Worm (Caenorhabditis elegans) whole organism, young adult: ENCODE data around the gene fbxa-26.
A peak's percentile ranks its signal among the peaks of the same experiment; 100 is the strongest.
"Not testable (repeated sequence)": the region's sequence is repeated elsewhere in the genome, so short reads cannot be mapped to it uniquely, and the experiment has no call there.

Source experiments
- B0336.3 ChIP-seq: fragments of 200-800 bp; sonication (Bioruptor generic); IDR thresholded peaks from 2 replicates; pipeline ENCODE4 v1.3.6; 2022; ENCODE audit warnings: missing genetic modification characterization, missing compliant biosample characterization
- F39B2.1 ChIP-seq: fragments of 200-800 bp; sonication (Bioruptor generic); IDR thresholded peaks from 2 replicates; pipeline ENCODE4 v1.3.6; 2022; ENCODE audit warnings: missing genetic modification reagents, missing genetic modification characterization, missing compliant biosample characterization
- F49E8.2 ChIP-seq: sonication (generic microtip); optimal IDR thresholded peaks from 3 replicates; lab custom pipeline; 2017; ENCODE audit warnings: missing genetic modification characterization, mild to moderate bottlenecking, missing compliant biosample characterization, antibody characterized with exemption, moderate library complexity; ENCODE audit not compliant: insufficient read depth
- K11D2.4 ChIP-seq: fragments of 200-800 bp; sonication (Bioruptor generic); IDR thresholded peaks from 2 replicates; pipeline ENCODE4 v1.3.6; 2022; ENCODE audit warnings: missing genetic modification reagents, missing genetic modification characterization, missing compliant biosample characterization
- T07F8.4 ChIP-seq: sonication (generic microtip); optimal IDR thresholded peaks from 2 replicates; lab custom pipeline; 2016; ENCODE audit warnings: mild to moderate bottlenecking, missing genetic modification characterization, moderate library complexity, missing compliant biosample characterization
- Y79H2A.3 ChIP-seq: fragments of 200-800 bp; sonication (Bioruptor generic); conservative IDR thresholded peaks from 2 replicates; pipeline ENCODE4 v1.3.6; 2022; ENCODE audit warnings: missing genetic modification reagents, missing genetic modification characterization, missing compliant biosample characterization
- aptf-3 ChIP-seq: fragments of 200-800 bp; sonication (Bioruptor generic); IDR thresholded peaks from 2 replicates; pipeline ENCODE4 v1.3.6; 2022; ENCODE audit warnings: missing genetic modification characterization, missing compliant biosample characterization
- attf-5 ChIP-seq: fragments of 200-800 bp; sonication (Bioruptor generic); optimal IDR thresholded peaks from 2 replicates; lab custom pipeline; 2018; ENCODE audit warnings: mild to moderate bottlenecking, missing genetic modification characterization, missing compliant biosample characterization
- cebp-2 ChIP-seq: fragments of 200-800 bp; sonication (Bioruptor generic); IDR thresholded peaks from 2 replicates; pipeline ENCODE4 v1.3.6; 2022; ENCODE audit warnings: missing genetic modification characterization, missing compliant biosample characterization
- ceh-27 ChIP-seq: fragments of 200-800 bp; sonication (Bioruptor generic); optimal IDR thresholded peaks from 2 replicates; lab custom pipeline; 2018; ENCODE audit warnings: mild to moderate bottlenecking, missing genetic modification characterization, moderate library complexity, missing compliant biosample characterization
- die-1 ChIP-seq: sonication (generic microtip); optimal IDR thresholded peaks from 2 replicates; lab custom pipeline; 2016; ENCODE audit warnings: missing genotype, mild to moderate bottlenecking, missing genetic modification characterization, missing compliant biosample characterization
- egrh-3 ChIP-seq: fragments of 200-800 bp; sonication (Bioruptor generic); IDR thresholded peaks from 2 replicates; pipeline ENCODE4 v1.3.6; 2022; ENCODE audit warnings: missing genetic modification reagents, missing genetic modification characterization, missing compliant biosample characterization
- ets-4 ChIP-seq: fragments of 200-800 bp; sonication (Bioruptor generic); optimal IDR thresholded peaks from 2 replicates; lab custom pipeline; 2018; ENCODE audit warnings: mild to moderate bottlenecking, missing genetic modification characterization, missing compliant biosample characterization
- hlh-26 ChIP-seq: fragments of 200-800 bp; sonication (Bioruptor generic); conservative IDR thresholded peaks from 2 replicates; pipeline ENCODE4 v1.3.6; 2022; ENCODE audit warnings: missing genetic modification reagents, missing genetic modification characterization, missing compliant biosample characterization
- hmg-1.2 ChIP-seq: fragments of 200-800 bp; sonication (Bioruptor generic); IDR thresholded peaks from 2 replicates; pipeline ENCODE4 v1.3.6; 2022; ENCODE audit warnings: missing genetic modification reagents, missing genetic modification characterization, missing compliant biosample characterization
- hrde-1 ChIP-seq: sonication (generic microtip); optimal IDR thresholded peaks from 2 replicates; lab custom pipeline; 2016; ENCODE audit warnings: missing genetic modification characterization, mild to moderate bottlenecking, missing compliant biosample characterization, moderate library complexity, missing genotype, missing genetic modification reagents, borderline replicate concordance
- lin-26 ChIP-seq: fragments of 200-800 bp; sonication (Bioruptor generic); IDR thresholded peaks from 2 replicates; pipeline ENCODE4 v1.3.6; 2022; ENCODE audit warnings: missing genetic modification reagents, missing genetic modification characterization, missing compliant biosample characterization
- lin-54 ChIP-seq: fragments of 200-800 bp; sonication (Bioruptor generic); optimal IDR thresholded peaks from 2 replicates; lab custom pipeline; 2018; ENCODE audit warnings: mild to moderate bottlenecking, missing genetic modification characterization, missing compliant biosample characterization
- mel-28 ChIP-seq: sonication (generic microtip); optimal IDR thresholded peaks from 2 replicates; lab custom pipeline; 2016; ENCODE audit warnings: borderline replicate concordance, mild to moderate bottlenecking, missing genetic modification characterization, missing compliant biosample characterization
- nfya-2 ChIP-seq: fragments of 200-800 bp; sonication (Bioruptor generic); IDR thresholded peaks from 2 replicates; pipeline ENCODE4 v1.3.6; 2022; ENCODE audit warnings: missing genetic modification reagents, missing genetic modification characterization, missing compliant biosample characterization
- nhr-27 ChIP-seq: fragments of 200-800 bp; sonication (Bioruptor generic); optimal IDR thresholded peaks from 2 replicates; lab custom pipeline; 2018; ENCODE audit warnings: mild to moderate bottlenecking, missing genetic modification characterization, moderate library complexity, missing compliant biosample characterization
- pha-4 ChIP-seq: fragments of 150-350 bp; sonication (generic microtip); optimal IDR thresholded peaks from 2 replicates; lab custom pipeline; 2014; ENCODE audit warnings: missing biosample characterization, missing genetic modification reagents, missing genetic modification characterization
- sptf-2 ChIP-seq: fragments of 200-800 bp; sonication (Bioruptor generic); optimal IDR thresholded peaks from 2 replicates; lab custom pipeline; 2018; ENCODE audit warnings: mild to moderate bottlenecking, missing genetic modification characterization, missing compliant biosample characterization
- zfh-2 ChIP-seq: fragments of 200-800 bp; sonication (Bioruptor generic); conservative IDR thresholded peaks from 2 replicates; pipeline ENCODE4 v1.3.6; 2022; ENCODE audit warnings: missing genetic modification reagents, missing genetic modification characterization, missing compliant biosample characterization
- zim-3 ChIP-seq: sonication (generic microtip); optimal IDR thresholded peaks from 2 replicates; lab custom pipeline; 2017; ENCODE audit warnings: mild to moderate bottlenecking, missing genetic modification characterization, moderate library complexity, missing compliant biosample characterization
- ztf-28 ChIP-seq: fragments of 200-800 bp; sonication (Bioruptor generic); IDR thresholded peaks from 2 replicates; pipeline ENCODE4 v1.3.6; 2022; ENCODE audit warnings: missing genetic modification reagents, missing genetic modification characterization, missing compliant biosample characterization

fbxa-26 gene

DNA sequence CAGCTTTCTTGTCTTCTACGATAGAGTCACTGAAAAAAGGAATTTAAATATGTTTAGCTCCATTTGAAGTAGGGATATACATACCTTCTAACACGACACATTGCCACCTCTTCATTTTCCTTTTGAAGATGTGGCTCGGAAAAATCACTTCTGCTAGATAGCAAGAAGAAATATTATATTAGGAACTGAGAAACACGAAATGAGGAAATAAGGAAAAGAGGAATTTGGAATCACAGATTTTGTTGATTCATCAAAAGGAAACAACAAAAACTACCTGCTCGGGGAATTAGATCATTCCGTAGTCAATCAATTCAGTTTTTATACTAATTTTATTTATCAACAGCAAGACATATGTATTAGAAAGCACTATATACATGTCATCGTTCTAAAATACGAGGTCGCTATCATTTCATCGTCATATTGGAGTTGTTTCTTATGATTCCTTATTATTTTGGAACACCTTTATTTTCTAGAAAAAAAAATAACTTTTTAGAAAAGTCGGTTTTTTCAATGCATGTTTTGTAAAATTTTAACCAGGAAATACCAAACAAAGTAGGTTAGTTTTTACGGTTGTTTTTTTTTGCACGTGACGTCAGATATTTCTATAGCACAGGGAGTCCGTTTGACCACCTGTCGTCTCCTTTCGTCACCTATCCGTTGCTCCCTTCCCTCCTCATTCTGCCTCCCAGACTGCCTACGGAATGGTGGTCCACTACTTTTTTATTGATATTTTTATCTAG, 38.4 kb upstream of the fbxa-26 start, which contains the start of the genes pals-21 and Y82E9BR.6:
TSS of gene pals-21 (minus strand) at position 101 of the 740 bp plus-strand sequence.
TSS of gene Y82E9BR.6 (plus strand) at position 690 of the 740 bp plus-strand sequence.
- TF ChIP-seq cebp-2 (GFP tag; lab: Robert Waterston, UW) (0 out of 2 replicates have a peak, but pooled peaks have one; percentile 8), F49E8.2 (tag; lab: Kevin White, UChicago) (no peak)

DNA sequence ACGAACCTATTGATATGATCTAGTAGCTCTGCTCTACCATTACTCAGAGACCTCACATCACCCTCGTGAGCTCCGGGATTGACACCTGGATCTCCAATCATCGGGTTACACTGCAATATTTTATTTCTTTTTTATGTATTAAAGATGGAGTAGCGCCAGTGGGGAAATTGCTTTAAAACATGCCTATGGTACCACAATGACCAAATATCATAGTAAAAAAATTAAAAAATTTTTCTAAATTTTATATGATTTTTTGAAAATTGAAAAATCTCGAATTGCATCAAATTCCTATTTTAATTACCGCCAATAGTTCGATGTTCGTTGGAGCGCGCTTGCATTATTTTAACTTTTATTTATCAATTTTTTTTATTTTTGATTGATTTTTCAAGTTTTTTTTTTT, 35.6 kb upstream of the fbxa-26 start, which contains the start of gene pals-40:
TSS of gene pals-40 (minus strand) at position 101 of the 400 bp plus-strand sequence.
- TF ChIP-seq hmg-1.2, zfh-2, K11D2.4 (GFP tag; lab: Robert Waterston, UW): not testable (repeated sequence)

DNA sequence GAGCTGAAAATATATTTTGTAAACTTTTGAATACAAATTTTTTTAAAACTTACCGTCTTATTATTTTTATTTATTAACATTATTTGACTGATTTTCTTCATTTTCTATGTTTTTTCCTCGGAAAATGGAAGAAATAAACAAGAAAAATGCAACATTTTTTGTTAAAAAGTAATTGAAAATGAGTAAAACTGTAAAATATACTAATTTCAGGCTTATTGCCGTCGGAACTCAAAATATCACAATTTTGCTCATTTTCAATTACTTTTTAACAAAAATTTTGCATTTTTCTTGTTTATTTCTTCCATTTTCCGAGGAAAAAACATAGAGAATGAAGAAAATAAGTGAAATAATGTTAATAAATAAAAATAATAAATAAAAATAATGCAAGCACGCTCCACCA, 33.2 kb upstream of the fbxa-26 start, which contains the start of gene Y82E9BR.10:
TSS of gene Y82E9BR.10 (minus strand) at position 101 of the 400 bp plus-strand sequence.
- not testable (repeated sequence) for TF ChIP-seq pha-4 (tag; lab: Kevin White, UChicago); nhr-27; hlh-26 (GFP tag; lab: Robert Waterston, UW)

DNA sequence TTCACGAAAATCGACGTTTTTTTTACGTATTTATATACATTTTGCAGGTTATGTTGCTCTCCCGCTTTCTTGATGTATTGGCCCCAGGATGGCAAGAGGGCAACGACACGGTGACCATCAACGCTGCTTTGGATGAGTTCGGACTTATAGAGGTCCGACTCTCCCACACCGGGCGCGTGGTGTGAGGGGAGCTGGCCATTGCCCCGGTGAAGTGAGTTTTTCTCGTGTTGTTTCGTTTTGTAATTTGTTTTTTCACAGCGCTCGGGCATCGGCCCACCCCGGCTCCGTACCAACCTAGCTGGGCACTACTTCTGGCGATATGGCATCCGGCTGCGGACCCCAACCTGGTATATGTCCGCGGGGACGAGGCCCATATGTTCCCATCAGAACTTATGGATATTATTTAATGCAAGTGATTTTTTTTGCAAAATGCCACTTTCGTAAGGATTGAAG, 32.1 kb upstream of the fbxa-26 start, which contains the start of gene Y82E9BR.20:
TSS of gene Y82E9BR.20 (plus strand) at position 51 of the 453 bp plus-strand sequence.
- TF ChIP-seq nfya-2 (GFP tag; lab: Robert Waterston, UW) (no peak), ceh-27 (GFP tag; lab: Kevin White, UChicago) (no peak), egrh-3 (GFP tag; lab: Robert Waterston, UW) (no peak), lin-54 (GFP tag; lab: Kevin White, UChicago) (no peak), zfh-2 (GFP tag; lab: Robert Waterston, UW) (peak; percentile 67)
- TF ChIP-seq, all 124 proteins: peak for 1

DNA sequence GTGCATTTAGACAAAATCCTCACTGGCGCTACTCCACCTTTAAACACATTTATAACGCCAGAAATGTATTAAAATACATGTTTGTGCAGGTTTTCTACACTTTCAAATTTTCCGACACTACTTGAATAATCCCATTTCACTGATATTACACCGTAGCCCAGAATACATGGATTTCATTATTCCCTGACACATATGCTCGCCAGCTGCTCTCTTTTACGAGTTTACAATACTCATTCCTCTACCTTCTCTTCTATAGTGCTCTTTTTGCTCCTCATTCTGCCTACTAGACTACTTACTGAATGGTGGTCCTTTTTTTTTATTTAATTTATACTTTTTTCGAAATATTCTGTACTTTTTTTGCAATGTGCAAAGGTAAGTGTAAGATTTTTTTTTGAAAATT, 30.2 kb upstream of the fbxa-26 start:
- TF ChIP-seq Y79H2A.3 (GFP tag; lab: Robert Waterston, UW) (no peak), B0336.3 (GFP tag; lab: Robert Waterston, UW) (no peak), F39B2.1 (GFP tag; lab: Robert Waterston, UW) (no peak), egrh-3 (GFP tag; lab: Robert Waterston, UW) (no peak), sptf-2 (GFP tag; lab: Kevin White, UChicago) (no peak), ets-4 (GFP tag; lab: Kevin White, UChicago) (no peak), aptf-3 (GFP tag; lab: Robert Waterston, UW) (no peak), cebp-2 (GFP tag; lab: Robert Waterston, UW) (no peak), mel-28 (tag; lab: Kevin White, UChicago) (no peak), hmg-1.2 (GFP tag; lab: Robert Waterston, UW) (no peak), ztf-28 (GFP tag; lab: Robert Waterston, UW) (no peak), die-1 (tag; lab: Kevin White, UChicago) (no peak), zim-3 (tag; lab: Kevin White, UChicago) (no peak), hrde-1 (tag; lab: Kevin White, UChicago) (no peak), T07F8.4 (tag; lab: Kevin White, UChicago) (no peak), lin-26 (GFP tag; lab: Robert Waterston, UW) (no peak), attf-5 (GFP tag; lab: Kevin White, UChicago) (no peak), F49E8.2 (tag; lab: Kevin White, UChicago) (no peak)
